Fruit fly (Drosophila melanogaster) whole organism, embryonic: Measurements from ENCODE around the gene puf.

Source experiments
- ATbp ChIP-seq: fragments of 200-800 bp; sonication (Bioruptor generic); optimal IDR thresholded peaks from 2 replicates; lab custom pipeline; 2017; ENCODE audit warnings: missing biosample characterization, mild to moderate bottlenecking, missing genetic modification characterization, missing genetic modification reagents
- CG10321 ChIP-seq: fragments of 200-800 bp; sonication (Bioruptor generic); IDR thresholded peaks from 2 replicates; pipeline ENCODE4 v1.3.6; 2022; ENCODE audit warnings: missing biosample characterization, missing genetic modification characterization
- CG10543 ChIP-seq: fragments of 200-800 bp; sonication (Bioruptor generic); optimal IDR thresholded peaks from 3 replicates; lab custom pipeline; 2017; ENCODE audit warnings: missing biosample characterization, mild to moderate bottlenecking, missing genetic modification characterization, moderate library complexity
- CG11093 ChIP-seq: fragments of 200-800 bp; sonication (Bioruptor generic); IDR thresholded peaks from 3 replicates; pipeline ENCODE4 v1.3.6; 2022; ENCODE audit warnings: missing biosample characterization, missing genetic modification characterization
- CG11504 ChIP-seq: fragments of 200-800 bp; sonication (Bioruptor generic); optimal IDR thresholded peaks from 3 replicates; lab custom pipeline; 2019; ENCODE audit warnings: missing biosample characterization, mild to moderate bottlenecking, missing genetic modification characterization, moderate library complexity
- CG11723 ChIP-seq: fragments of 200-800 bp; sonication (Bioruptor generic); optimal IDR thresholded peaks from 2 replicates; lab custom pipeline; 2017; ENCODE audit warnings: missing biosample characterization, mild to moderate bottlenecking, missing genetic modification characterization
- CG12769 ChIP-seq: fragments of 200-800 bp; sonication (Bioruptor generic); optimal IDR thresholded peaks from 2 replicates; lab custom pipeline; 2019; ENCODE audit warnings: missing biosample characterization, mild to moderate bottlenecking, missing genetic modification characterization, moderate library complexity
- CG13424 ChIP-seq: fragments of 200-800 bp; sonication (Bioruptor generic); optimal IDR thresholded peaks from 2 replicates; lab custom pipeline; 2019; ENCODE audit warnings: missing biosample characterization, mild to moderate bottlenecking, missing genetic modification characterization, moderate library complexity
- CG13624 ChIP-seq: fragments of 200-800 bp; sonication (Bioruptor generic); optimal IDR thresholded peaks from 2 replicates; lab custom pipeline; 2016; ENCODE audit warnings: missing biosample characterization, missing genetic modification characterization
- CG15514 ChIP-seq: fragments of 200-800 bp; sonication (Bioruptor generic); optimal IDR thresholded peaks from 3 replicates; lab custom pipeline; 2017; ENCODE audit warnings: missing biosample characterization, missing genetic modification characterization, mild to moderate bottlenecking, moderate library complexity, missing genetic modification reagents
- CG16815 ChIP-seq: fragments of 200-800 bp; sonication (Bioruptor generic); optimal IDR thresholded peaks from 3 replicates; lab custom pipeline; 2017; ENCODE audit warnings: missing biosample characterization, mild to moderate bottlenecking, missing genetic modification characterization
- CG18599 ChIP-seq: fragments of 200-800 bp; sonication (Bioruptor generic); optimal IDR thresholded peaks from 3 replicates; lab custom pipeline; 2017; ENCODE audit warnings: missing biosample characterization, missing genetic modification characterization, mild to moderate bottlenecking, moderate library complexity, missing genetic modification reagents
- CG2199 ChIP-seq: fragments of 200-800 bp; sonication (Bioruptor generic); IDR thresholded peaks from 3 replicates; pipeline ENCODE4 v1.3.6; 2022; ENCODE audit warnings: missing biosample characterization, missing genetic modification characterization
- CG2875 ChIP-seq: fragments of 200-800 bp; sonication (Bioruptor generic); optimal IDR thresholded peaks from 2 replicates; lab custom pipeline; 2017; ENCODE audit warnings: missing biosample characterization, mild to moderate bottlenecking, missing genetic modification characterization, missing genetic modification reagents
- CG3163 ChIP-seq: fragments of 200-800 bp; sonication (Bioruptor generic); optimal IDR thresholded peaks from 3 replicates; lab custom pipeline; 2016; ENCODE audit warnings: missing biosample characterization, missing genetic modification characterization
- CG3407 ChIP-seq: fragments of 200-800 bp; sonication (Bioruptor generic); optimal IDR thresholded peaks from 2 replicates; lab custom pipeline; 2018; ENCODE audit warnings: missing biosample characterization, mild to moderate bottlenecking, missing genetic modification characterization
- CG4854 ChIP-seq: fragments of 200-800 bp; sonication (Bioruptor generic); optimal IDR thresholded peaks from 2 replicates; lab custom pipeline; 2016; ENCODE audit warnings: missing biosample characterization, missing genetic modification characterization, inconsistent platforms
- CG6765 ChIP-seq: fragments of 200-800 bp; sonication (Bioruptor generic); optimal IDR thresholded peaks from 3 replicates; lab custom pipeline; 2017; ENCODE audit warnings: missing biosample characterization, mild to moderate bottlenecking, missing genetic modification characterization
- CG6854 ChIP-seq: fragments of 200-800 bp; sonication (Bioruptor generic); optimal IDR thresholded peaks from 3 replicates; lab custom pipeline; 2017; ENCODE audit warnings: missing biosample characterization, mild to moderate bottlenecking, missing genetic modification characterization
- CG7987 ChIP-seq: fragments of 200-800 bp; sonication (Bioruptor generic); optimal IDR thresholded peaks from 2 replicates; lab custom pipeline; 2018; ENCODE audit warnings: missing biosample characterization, mild to moderate bottlenecking, missing genetic modification characterization, moderate library complexity
- CG8359 ChIP-seq: fragments of 200-800 bp; sonication (Bioruptor generic); optimal IDR thresholded peaks from 2 replicates; lab custom pipeline; 2017; ENCODE audit warnings: missing biosample characterization, mild to moderate bottlenecking, missing genetic modification characterization, borderline replicate concordance
- CG9876 ChIP-seq: fragments of 200-800 bp; sonication (Bioruptor generic); optimal IDR thresholded peaks from 2 replicates; lab custom pipeline; 2016; ENCODE audit warnings: missing biosample characterization, missing genetic modification characterization
- CkIIα-i1 ChIP-seq: fragments of 200-800 bp; sonication (Bioruptor generic); IDR thresholded peaks from 2 replicates; pipeline ENCODE4 v1.3.6; 2022; ENCODE audit warnings: missing biosample characterization, missing genetic modification characterization
- HLHmδ ChIP-seq: fragments of 200-800 bp; sonication (Bioruptor generic); optimal IDR thresholded peaks from 2 replicates; lab custom pipeline; 2018; ENCODE audit warnings: missing biosample characterization, mild to moderate bottlenecking, missing genetic modification characterization, moderate library complexity
- Med ChIP-seq: fragments of 200-800 bp; sonication (Bioruptor generic); peaks from one replicate; lab custom pipeline; 2016; ENCODE audit warnings: missing biosample characterization, missing genetic modification characterization, mild to moderate bottlenecking, inconsistent platforms, moderate library complexity
- Meics ChIP-seq: fragments of 200-800 bp; sonication (Bioruptor generic); optimal IDR thresholded peaks from 2 replicates; lab custom pipeline; 2017; ENCODE audit warnings: missing biosample characterization, mild to moderate bottlenecking, missing genetic modification characterization
- Myb ChIP-seq: fragments of 200-800 bp; sonication (Bioruptor generic); optimal IDR thresholded peaks from 2 replicates; lab custom pipeline; 2016; ENCODE audit warnings: missing biosample characterization, missing genetic modification characterization
- NC2β ChIP-seq: fragments of 200-800 bp; sonication (Bioruptor generic); optimal IDR thresholded peaks from 2 replicates; lab custom pipeline; 2016; ENCODE audit warnings: missing biosample characterization, missing genetic modification characterization
- Nf-YC ChIP-seq: fragments of 200-800 bp; optimal IDR thresholded peaks from 3 replicates; lab custom pipeline; 2019; ENCODE audit warnings: missing biosample characterization, mild to moderate bottlenecking, missing genetic modification characterization, moderate library complexity
- Sin3A ChIP-seq: fragments of >200 bp; optimal IDR thresholded peaks from 2 replicates; lab custom pipeline; 2018
- Taf1 ChIP-seq: fragments of 200-800 bp; sonication (Bioruptor generic); IDR thresholded peaks from 2 replicates; pipeline ENCODE4 v1.3.6; 2022; ENCODE audit warnings: missing biosample characterization, missing genetic modification characterization
- Trl ChIP-seq, 3 experiments: fragments of >200 bp in 2 of 3; fragments of 200-800 bp in 1 of 3; sonication (Bioruptor generic) in 1 of 3; optimal IDR thresholded peaks; 2 replicates in 1 of 3; 3 replicates in 2 of 3; lab custom pipeline; 2016 to 2017; ENCODE audit warnings: missing biosample characterization in 1 of 3, missing genetic modification characterization in 1 of 3
- Vsx1 ChIP-seq: fragments of 200-800 bp; sonication (Bioruptor generic); optimal IDR thresholded peaks from 2 replicates; lab custom pipeline; 2017; ENCODE audit warnings: missing biosample characterization, mild to moderate bottlenecking, missing genetic modification characterization, missing genetic modification reagents
- br ChIP-seq: fragments of >200 bp; optimal IDR thresholded peaks from 2 replicates; lab custom pipeline; 2017
- bsh ChIP-seq, 2 experiments: fragments of 200-800 bp; sonication (Bioruptor generic); optimal IDR thresholded peaks; 2 replicates each; lab custom pipeline; 2017 to 2018; ENCODE audit warnings: mild to moderate bottlenecking in 2 of 2, missing biosample characterization in 2 of 2, missing genetic modification characterization in 2 of 2, moderate library complexity in 1 of 2
- ems ChIP-seq: fragments of 200-800 bp; sonication (Bioruptor generic); optimal IDR thresholded peaks from 3 replicates; lab custom pipeline; 2016; ENCODE audit warnings: missing biosample characterization, missing genetic modification characterization
- eve ChIP-seq, 2 experiments: fragments of >200 bp; optimal IDR thresholded peaks; 2 replicates each; lab custom pipeline; 2017; ENCODE audit warnings: missing biosample characterization in 2 of 2, missing genetic modification characterization in 2 of 2
- fd64A ChIP-seq: fragments of 200-800 bp; sonication (Bioruptor generic); optimal IDR thresholded peaks from 3 replicates; lab custom pipeline; 2018; ENCODE audit warnings: missing biosample characterization, mild to moderate bottlenecking, missing genetic modification characterization
- kni ChIP-seq: fragments of 200-800 bp; sonication (Bioruptor generic); optimal IDR thresholded peaks from 3 replicates; lab custom pipeline; 2017; ENCODE audit warnings: mild to moderate bottlenecking, missing biosample characterization, missing genetic modification reagents, missing genetic modification characterization
- lilli ChIP-seq: fragments of 200-800 bp; sonication (Bioruptor generic); optimal IDR thresholded peaks from 3 replicates; lab custom pipeline; 2016; ENCODE audit warnings: missing biosample characterization, missing genetic modification characterization
- luna ChIP-seq: fragments of 200-800 bp; sonication (Bioruptor generic); optimal IDR thresholded peaks from 2 replicates; lab custom pipeline; 2016; ENCODE audit warnings: missing biosample characterization, missing genetic modification characterization
- nerfin-1 ChIP-seq: fragments of 200-800 bp; sonication (Bioruptor generic); optimal IDR thresholded peaks from 3 replicates; lab custom pipeline; 2019; ENCODE audit warnings: missing biosample characterization, mild to moderate bottlenecking, missing genetic modification characterization, moderate library complexity
- nmo ChIP-seq: fragments of 200-800 bp; sonication (Bioruptor generic); optimal IDR thresholded peaks from 2 replicates; lab custom pipeline; 2018; ENCODE audit warnings: missing biosample characterization, mild to moderate bottlenecking, missing genetic modification characterization, moderate library complexity
- pita ChIP-seq: fragments of 200-800 bp; sonication (Bioruptor generic); optimal IDR thresholded peaks from 2 replicates; lab custom pipeline; 2017; ENCODE audit warnings: missing biosample characterization, mild to moderate bottlenecking, missing genetic modification characterization
- sqz ChIP-seq: fragments of 200-800 bp; sonication (Bioruptor generic); optimal IDR thresholded peaks from 3 replicates; lab custom pipeline; 2018; ENCODE audit warnings: missing biosample characterization, mild to moderate bottlenecking, missing genetic modification characterization
- sug ChIP-seq: fragments of 200-800 bp; optimal IDR thresholded peaks from 2 replicates; lab custom pipeline; 2019; ENCODE audit warnings: missing biosample characterization, mild to moderate bottlenecking, missing genetic modification characterization, moderate library complexity
- tio ChIP-seq: fragments of 200-800 bp; sonication (Bioruptor generic); optimal IDR thresholded peaks from 2 replicates; lab custom pipeline; 2017; ENCODE audit warnings: missing biosample characterization, missing genetic modification characterization, inconsistent platforms
- wek ChIP-seq: fragments of 200-800 bp; sonication (Bioruptor generic); optimal IDR thresholded peaks from 3 replicates; lab custom pipeline; 2018; ENCODE audit warnings: missing biosample characterization, mild to moderate bottlenecking, missing genetic modification characterization, moderate library complexity

Gene puf

dm6 chr3R:24588829-24589638 lies 60.8 kb downstream of the puf start (continued):
- TF ChIP-seq CG6854 (GFP tag; lab: Kevin White, UChicago), result no peak
- peak; percentile 8 for TF ChIP-seq CG7987 (GFP tag; lab: Kevin White, UChicago)
- TF ChIP-seq Sin3A (lab: Kevin White, UChicago), result no peak
- peak; percentile 6 for TF ChIP-seq Myb (GFP tag; lab: Kevin White, UChicago)
- TF ChIP-seq CG3163, result peak; percentile 91
- peak; percentile 29 for TF ChIP-seq NC2β (GFP tag; lab: Kevin White, UChicago)
- TF ChIP-seq CG16815, result no peak
- TF ChIP-seq CG10321 (GFP tag; lab: Robert Waterston, UW), result no peak
- peak; percentile 22 for TF ChIP-seq CG12769 (tag; lab: Kevin White, UChicago)
- peak; percentile 8 for TF ChIP-seq wek
- TF ChIP-seq Trl (optimal IDR thresholded peaks at IDR 0.05; lab: Kevin White, UChicago), result peak; percentile 67 to 71
- no peak for TF ChIP-seq Trl (GFP tag; optimal IDR thresholded peaks at IDR 0.05; lab: Kevin White, UChicago)
- peak; percentile 44 for TF ChIP-seq pita (GFP tag; lab: Kevin White, UChicago)
- peak; percentile 35 for TF ChIP-seq HLHmδ (GFP tag; lab: Kevin White, UChicago)
- peak; percentile 34 for TF ChIP-seq Vsx1
- TF ChIP-seq fd64A (GFP tag; lab: Kevin White, UChicago), result no peak
- TF ChIP-seq ATbp (GFP tag; lab: Kevin White, UChicago), result no peak
- peak; percentile 36 for TF ChIP-seq sug (tag; lab: Kevin White, UChicago)
- no peak for TF ChIP-seq CG13424

dm6 chr3R:24586453-24586886 lies 63.4 kb downstream of the puf start:
- TF ChIP-seq nerfin-1 (tag; lab: Kevin White, UChicago) (peak; percentile 83), CG9876 (GFP tag; lab: Kevin White, UChicago) (no peak), ems (GFP tag; lab: Kevin White, UChicago) (no peak), CG3407 (GFP tag; lab: Kevin White, UChicago) (no peak), lilli (GFP tag; lab: Kevin White, UChicago) (no peak), br (lab: Kevin White, UChicago) (no peak), luna (GFP tag; lab: Kevin White, UChicago) (peak; percentile 24), CG2199 (GFP tag; lab: Robert Waterston, UW) (no peak), Taf1 (GFP tag; lab: Robert Waterston, UW) (no peak), nmo (GFP tag; lab: Kevin White, UChicago) (peak; percentile 10), CG2875 (GFP tag; lab: Kevin White, UChicago) (no peak), CG11093 (GFP tag; lab: Robert Waterston, UW) (no peak), CG8359 (GFP tag; lab: Kevin White, UChicago) (no peak), CG4854 (GFP tag; lab: Kevin White, UChicago) (no peak), CG18599 (GFP tag; lab: Kevin White, UChicago) (peak; percentile 70), kni (GFP tag; lab: Kevin White, UChicago) (peak; percentile 99), CG12769 (tag; lab: Kevin White, UChicago) (peak; percentile 79), CG11504 (peak; percentile 30), CG10321 (GFP tag; lab: Robert Waterston, UW) (no peak), eve (GFP tag; optimal IDR thresholded peaks at IDR 0.05; lab: Kevin White, UChicago) (no peak), CG13624 (GFP tag; lab: Kevin White, UChicago) (peak; percentile 90), bsh (GFP tag; optimal IDR thresholded peaks at IDR 0.05; lab: Kevin White, UChicago) (no peak), CG6765 (no peak), Nf-YC (tag; lab: Kevin White, UChicago) (peak; percentile 60), CkIIα-i1 (GFP tag; lab: Robert Waterston, UW) (no peak), CG10543 (GFP tag; lab: Kevin White, UChicago) (peak; percentile 89), Med (GFP tag; lab: Kevin White, UChicago) (peak; percentile 91), Vsx1 (no peak), CG11723 (GFP tag; lab: Kevin White, UChicago) (peak; percentile 1), tio (GFP tag; lab: Kevin White, UChicago) (no peak), Meics (GFP tag; lab: Kevin White, UChicago) (peak; percentile 13), CG15514 (GFP tag; lab: Kevin White, UChicago) (peak; percentile 58), sqz (GFP tag; lab: Kevin White, UChicago) (peak; percentile 32)
